Worm (Caenorhabditis elegans) whole organism, early embryonic: ENCODE data around the gene mogs-1.

Source experiments
- B0310.2 ChIP-seq: sonication (generic microtip); optimal IDR thresholded peaks from 2 replicates; lab custom pipeline; 2016; ENCODE audit warnings: mild to moderate bottlenecking, missing genetic modification characterization, missing compliant biosample characterization
- F13C5.2 ChIP-seq: sonication (generic microtip); optimal IDR thresholded peaks from 2 replicates; lab custom pipeline; 2017; ENCODE audit warnings: mild to moderate bottlenecking, missing genetic modification characterization, inconsistent platforms, missing compliant biosample characterization
- aly-1 ChIP-seq: sonication (generic microtip); optimal IDR thresholded peaks from 2 replicates; lab custom pipeline; 2016; ENCODE audit warnings: missing genetic modification characterization, missing compliant biosample characterization
- ama-1 ChIP-seq: fragments of 150-350 bp; optimal IDR thresholded peaks from 2 replicates; lab custom pipeline; 2014
- ceh-13 ChIP-seq: fragments of 200-800 bp; sonication (Bioruptor generic); optimal IDR thresholded peaks from 2 replicates; lab custom pipeline; 2018; ENCODE audit warnings: mild to moderate bottlenecking, missing genetic modification characterization, missing compliant biosample characterization
- ceh-36 ChIP-seq: sonication (generic microtip); optimal IDR thresholded peaks from 2 replicates; lab custom pipeline; 2016; ENCODE audit warnings: missing genetic modification characterization, inconsistent platforms, missing compliant biosample characterization
- ets-7 ChIP-seq: sonication (generic microtip); optimal IDR thresholded peaks from 2 replicates; lab custom pipeline; 2016; ENCODE audit warnings: missing genotype, missing genetic modification characterization, missing compliant biosample characterization
- flt-1 ChIP-seq: fragments of 200-800 bp; sonication (Bioruptor generic); IDR thresholded peaks from 2 replicates; pipeline ENCODE4 v1.3.6; 2022; ENCODE audit warnings: missing genetic modification characterization, missing compliant biosample characterization
- hmbx-1 ChIP-seq: sonication (generic microtip); optimal IDR thresholded peaks from 2 replicates; lab custom pipeline; 2016; ENCODE audit warnings: mild to moderate bottlenecking, missing genetic modification characterization, missing compliant biosample characterization
- pes-1 ChIP-seq: fragments of 200-800 bp; sonication (Bioruptor generic); IDR thresholded peaks from 2 replicates; pipeline ENCODE4 v1.3.6; 2022; ENCODE audit warnings: missing genetic modification reagents, missing genetic modification characterization, missing compliant biosample characterization
- scrt-1 ChIP-seq: fragments of 200-800 bp; sonication (Bioruptor generic); IDR thresholded peaks from 2 replicates; pipeline ENCODE4 v1.3.6; 2022; ENCODE audit warnings: missing genetic modification characterization, missing compliant biosample characterization
- sea-1 ChIP-seq: fragments of 200-800 bp; sonication (Bioruptor generic); conservative IDR thresholded peaks from 2 replicates; pipeline ENCODE4 v1.3.6; 2022; ENCODE audit warnings: missing genetic modification characterization, missing compliant biosample characterization
- tbx-37 ChIP-seq: fragments of 200-800 bp; sonication (Bioruptor generic); conservative IDR thresholded peaks from 2 replicates; pipeline ENCODE4 v1.3.6; 2022; ENCODE audit warnings: missing genetic modification reagents, missing genetic modification characterization, missing compliant biosample characterization
- tra-4 ChIP-seq: sonication (generic microtip); optimal IDR thresholded peaks from 2 replicates; lab custom pipeline; 2017; ENCODE audit warnings: missing genetic modification characterization, missing compliant biosample characterization

DNA sequence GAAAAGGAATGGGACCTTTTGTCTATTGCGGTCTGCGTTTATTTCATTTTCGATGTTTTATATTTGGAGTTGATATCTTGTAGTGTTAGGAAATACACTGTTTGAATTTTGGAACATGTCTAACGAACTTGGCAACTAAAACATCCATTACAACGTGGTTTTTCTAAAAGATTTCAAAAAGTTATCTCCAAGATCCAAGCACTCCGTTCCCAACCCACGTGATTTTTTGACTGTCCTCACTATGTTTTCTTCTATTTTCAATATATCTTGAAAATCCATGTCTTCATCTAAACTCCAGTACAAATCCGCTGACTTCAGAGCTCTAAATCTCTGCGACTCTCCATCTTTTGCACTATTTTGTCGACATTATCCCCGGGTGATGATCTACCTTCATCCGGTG lies 20.1 kb downstream of the mogs-1 start, which contains the start of gene F13H10.9:
- no peak for TF ChIP-seq flt-1
- TF ChIP-seq ama-1 (lab: Kevin White, UChicago): no peak
- TF ChIP-seq hmbx-1 (tag; lab: Kevin White, UChicago): no peak
- TF ChIP-seq ets-7 (tag; lab: Kevin White, UChicago): no peak
- no peak for TF ChIP-seq B0310.2 (tag; lab: Kevin White, UChicago)
- no peak for TF ChIP-seq pes-1 (GFP tag; lab: Robert Waterston, UW)
- no peak for TF ChIP-seq scrt-1
- TF ChIP-seq tbx-37 (GFP tag; lab: Robert Waterston, UW): no peak
- no peak for TF ChIP-seq tra-4 (tag; lab: Kevin White, UChicago)
- no peak for TF ChIP-seq ceh-13
- no peak for TF ChIP-seq F13C5.2 (tag; lab: Kevin White, UChicago)
- TF ChIP-seq sea-1 (GFP tag; lab: Robert Waterston, UW): no peak
- no peak for TF ChIP-seq aly-1 (tag; lab: Kevin White, UChicago)
- TF ChIP-seq ceh-36 (tag; lab: Kevin White, UChicago): no peak
